Fruit fly (Drosophila melanogaster) ovary, adult (tissue): ENCODE data around the gene CG9270.

Experiments
- CG17801 ChIP-seq: fragments of 200-800 bp; optimal IDR thresholded peaks from 2 replicates; lab custom pipeline; 2019; ENCODE audit warnings: missing biosample characterization, mild to moderate bottlenecking, missing genetic modification characterization, moderate library complexity; ENCODE audit not compliant: partially characterized antibody

Gene CG9270

dm6 chr2L:20944342-20944741, 10.4 kb upstream of the CG9270 start:
- no peak for TF ChIP-seq CG17801

dm6 chr2L:20943148-20943547, 9.2 kb upstream of the CG9270 start:
- TF ChIP-seq CG17801: no peak

dm6 chr2L:20942206-20942863, 8.4 kb upstream of the CG9270 start:
- no peak for TF ChIP-seq CG17801

dm6 chr2L:20940738-20941137, 6.8 kb upstream of the CG9270 start:
- no peak for TF ChIP-seq CG17801

dm6 chr2L:20939632-20940031, 5.7 kb upstream of the CG9270 start:
- no peak for TF ChIP-seq CG17801

dm6 chr2L:20937395-20937794, 3.5 kb upstream of the CG9270 start:
- no peak for TF ChIP-seq CG17801

- no peak for TF ChIP-seq CG17801
These were observed 2.5 kb upstream of the CG9270 start for dm6 chr2L:20936420-20936819.

- TF ChIP-seq CG17801: no peak
These were observed 2.1 kb upstream of the CG9270 start for dm6 chr2L:20936061-20936390.

dm6 chr2L:20935338-20936060, 1.6 kb upstream of the CG9270 start:
- TF ChIP-seq CG17801: no peak

dm6 chr2L:20934678-20935077, 765 bp upstream of the CG9270 start:
- TF ChIP-seq CG17801: no peak

dm6 chr2L:20927653-20928052, 6.3 kb downstream of the CG9270 start, which contains the start of gene Nthl1:
Gene Nthl1, minus strand, starts transcription at chr2L:20927860.
- no peak for TF ChIP-seq CG17801

dm6 chr2L:20925975-20926374, 7.9 kb downstream of the CG9270 start, which contains the start of gene RPA2:
Gene RPA2, minus strand, starts transcription at chr2L:20926147.
- TF ChIP-seq CG17801: no peak

- TF ChIP-seq CG17801: no peak
These were observed 10.8 kb downstream of the CG9270 start for dm6 chr2L:20923088-20923571.

dm6 chr2L:20922196-20923087, 11.5 kb downstream of the CG9270 start, which contains the start of gene Mtp:
Gene Mtp, minus strand, starts transcription at chr2L:20922876.
- TF ChIP-seq CG17801: peak; percentile 81

dm6 chr2L:20918733-20919132, 15.2 kb downstream of the CG9270 start, which contains the start of the genes CG43739 and sky:
Gene CG43739, minus strand, starts transcription at chr2L:20918931.
Gene sky, minus strand, starts transcription at chr2L:20918931.
- TF ChIP-seq CG17801: no peak

dm6 chr2L:20918056-20918674, 15.7 kb downstream of the CG9270 start:
- peak; percentile 80 for TF ChIP-seq CG17801
